Fruit fly (Drosophila melanogaster): ENCODE measurements around the gene CG43675.
A peak's percentile ranks its signal among the peaks of the same experiment; 100 is the strongest.

CG43675 gene

dm6 chr3R:9359393-9359792 lies 4.1 kb downstream of the CG43675 start:
- TF ChIP-seq tj (GFP tag; optimal IDR thresholded peaks at IDR 0.05) (no peak), Hr96 (GFP tag; optimal IDR thresholded peaks at IDR 0.05) (no peak), cic (GFP tag; optimal IDR thresholded peaks at IDR 0.05) (no peak), CG11617 (GFP tag; optimal IDR thresholded peaks at IDR 0.05) (no peak), CG5204 (GFP tag; optimal IDR thresholded peaks at IDR 0.05) (no peak), CG1620 (GFP tag; optimal IDR thresholded peaks at IDR 0.05) (no peak), CG7101 (tag; optimal IDR thresholded peaks at IDR 0.05) (no peak), kay (GFP tag; ENCODE audit: borderline replicate concordance) (no peak), ovo (GFP tag; optimal IDR thresholded peaks at IDR 0.05) (no peak)

DNA sequence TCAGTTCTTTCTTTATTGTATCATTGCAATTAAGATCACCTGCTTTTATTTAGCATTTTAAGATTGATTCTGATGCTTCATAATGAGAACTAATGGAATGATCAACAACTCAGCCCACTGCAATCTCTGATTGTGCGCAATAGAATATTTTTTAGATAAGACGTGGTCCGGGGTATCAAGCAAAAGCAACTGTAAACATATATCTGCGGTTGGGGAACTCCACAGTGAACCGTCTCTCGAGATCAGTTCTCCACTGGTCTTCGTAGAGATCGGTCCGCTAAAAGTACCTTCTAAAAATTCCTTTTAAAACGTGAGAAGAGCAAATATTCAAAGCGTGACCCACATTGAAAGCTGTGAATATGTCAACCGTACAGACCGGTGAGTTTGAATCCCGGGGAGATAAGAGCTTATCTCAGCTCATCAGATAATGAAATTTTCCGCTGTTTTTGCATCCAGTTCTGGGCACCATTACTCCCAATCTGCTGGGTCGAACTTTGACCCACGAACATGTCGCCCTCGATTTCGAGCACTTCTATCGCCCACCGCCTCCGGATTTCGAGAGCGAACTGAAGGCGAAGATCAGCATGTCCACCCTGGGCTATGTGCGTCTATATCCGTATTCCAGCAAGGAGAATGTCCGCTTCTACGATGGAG lies 7.9 kb downstream of the CG43675 start, which contains the start of gene CG18473:
TSS of gene CG18473 (plus strand) at position 240 of the 654 bp plus-strand sequence.
- TF ChIP-seq kay (GFP tag; ENCODE audit: borderline replicate concordance), result peak; percentile 9
- TF ChIP-seq CG11617 (GFP tag; optimal IDR thresholded peaks at IDR 0.05), result no peak

DNA sequence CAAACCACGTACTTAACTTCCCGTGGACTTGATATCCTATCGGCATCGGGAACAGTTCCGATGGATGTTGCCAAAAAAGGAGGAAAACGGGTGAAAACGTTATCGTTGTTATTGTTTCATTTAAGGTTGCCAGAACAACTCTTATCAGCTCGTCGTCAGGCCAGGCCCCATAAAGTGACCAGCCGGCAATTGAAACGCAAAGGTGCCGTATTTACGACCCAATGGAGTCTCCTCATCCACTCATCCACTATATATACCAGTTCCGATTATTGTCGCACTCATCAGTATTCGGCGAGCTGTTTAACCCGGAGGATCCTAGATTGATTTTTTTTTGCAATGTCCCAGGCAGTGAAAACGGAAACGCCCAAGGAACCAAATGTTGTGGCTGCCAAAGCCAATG lies 9.8 kb downstream of the CG43675 start, which contains the start of gene Srr:
TSS of gene Srr (plus strand) at position 278 of the 400 bp plus-strand sequence.
- peak; percentile 6 for TF ChIP-seq tj (GFP tag; optimal IDR thresholded peaks at IDR 0.05)
- TF ChIP-seq ovo (GFP tag; optimal IDR thresholded peaks at IDR 0.05), result no peak

DNA sequence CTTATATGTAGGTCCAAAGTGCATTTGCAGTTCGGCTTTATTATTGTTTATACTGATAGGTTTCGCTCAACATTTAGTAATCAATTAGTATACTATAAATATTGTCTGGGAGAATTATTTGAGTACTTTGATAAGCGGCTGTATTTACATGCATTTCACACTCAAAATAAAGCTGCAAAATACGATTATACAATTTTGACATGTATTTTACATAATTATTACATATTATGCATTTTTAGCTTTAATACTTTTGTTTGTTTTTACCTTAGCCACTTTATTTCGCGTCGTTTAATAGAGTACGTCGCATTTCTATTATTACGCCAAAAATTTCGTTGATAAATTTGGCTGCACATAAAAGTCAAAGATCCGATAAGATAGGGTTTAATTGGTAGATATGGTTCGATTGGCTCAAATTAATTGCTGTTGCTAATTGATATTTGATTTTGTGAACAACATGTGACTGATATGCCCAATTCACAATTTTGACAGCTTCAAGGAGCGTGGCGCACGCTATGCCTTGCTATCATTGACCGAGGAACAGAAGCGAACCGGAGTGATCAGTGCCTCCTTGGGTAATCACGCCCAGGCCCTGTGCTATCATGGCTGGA lies 10.7 kb downstream of the CG43675 start:
- no peak for TF ChIP-seq cic (GFP tag; optimal IDR thresholded peaks at IDR 0.05)
- TF ChIP-seq CG14711 (tag; optimal IDR thresholded peaks at IDR 0.05), result no peak
- peak; percentile 95 for TF ChIP-seq kay (GFP tag; ENCODE audit: borderline replicate concordance)
- no peak for TF ChIP-seq Mnt (GFP tag; optimal IDR thresholded peaks at IDR 0.05)

DNA sequence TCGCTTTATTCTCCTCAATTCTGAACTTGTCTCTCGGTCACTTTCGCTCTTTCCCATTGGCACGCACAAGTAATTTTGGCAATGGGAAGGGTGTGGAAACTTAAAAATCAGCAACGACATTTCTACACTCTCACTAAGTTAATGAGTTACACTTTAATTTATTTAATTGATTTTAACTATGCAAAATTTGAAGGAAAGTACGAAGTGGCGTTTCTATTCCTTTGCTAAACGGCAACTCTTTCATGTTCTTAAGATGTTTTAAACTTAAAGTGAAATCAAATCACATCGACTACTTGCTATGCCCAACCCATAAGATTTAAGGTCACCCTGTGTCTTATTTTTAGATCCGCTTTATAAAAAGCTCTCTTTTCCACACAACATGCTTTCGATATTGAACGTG lies 15.1 kb downstream of the CG43675 start:
- TF ChIP-seq CG5204 (GFP tag; optimal IDR thresholded peaks at IDR 0.05) (no peak), CG11617 (GFP tag; optimal IDR thresholded peaks at IDR 0.05) (peak; percentile 23), cic (GFP tag; optimal IDR thresholded peaks at IDR 0.05) (no peak), CG1620 (GFP tag; optimal IDR thresholded peaks at IDR 0.05) (no peak), Hr96 (GFP tag; optimal IDR thresholded peaks at IDR 0.05) (no peak), CG12768 (GFP tag; optimal IDR thresholded peaks at IDR 0.05) (no peak), cnc (optimal IDR thresholded peaks at IDR 0.05) (no peak), kay (GFP tag; ENCODE audit: borderline replicate concordance) (peak; percentile 79), Clk (GFP tag; optimal IDR thresholded peaks at IDR 0.05) (no peak), Crg-1 (GFP tag; optimal IDR thresholded peaks at IDR 0.05) (no peak), CG14711 (tag; optimal IDR thresholded peaks at IDR 0.05) (no peak), toe (GFP tag; optimal IDR thresholded peaks at IDR 0.05) (no peak), CG7045 (GFP tag; optimal IDR thresholded peaks at IDR 0.05) (no peak), CG33017 (tag; optimal IDR thresholded peaks at IDR 0.05) (no peak)

dm6 chr3R:9376789-9377188 lies 21.5 kb downstream of the CG43675 start:
- TF ChIP-seq tj (GFP tag; optimal IDR thresholded peaks at IDR 0.05) (no peak), toe (GFP tag; optimal IDR thresholded peaks at IDR 0.05) (no peak), ovo (GFP tag; optimal IDR thresholded peaks at IDR 0.05) (no peak), Clk (GFP tag; optimal IDR thresholded peaks at IDR 0.05) (no peak), Mnt (GFP tag; optimal IDR thresholded peaks at IDR 0.05) (no peak), CG7101 (tag; optimal IDR thresholded peaks at IDR 0.05) (no peak), CG1620 (GFP tag; optimal IDR thresholded peaks at IDR 0.05) (no peak), cic (GFP tag; optimal IDR thresholded peaks at IDR 0.05) (no peak), cnc (optimal IDR thresholded peaks at IDR 0.05) (no peak), pad (GFP tag; optimal IDR thresholded peaks at IDR 0.05) (no peak), CG11617 (GFP tag; optimal IDR thresholded peaks at IDR 0.05) (no peak), CG7045 (GFP tag; optimal IDR thresholded peaks at IDR 0.05) (no peak), Hr96 (GFP tag; optimal IDR thresholded peaks at IDR 0.05) (no peak), CG33017 (tag; optimal IDR thresholded peaks at IDR 0.05) (no peak), CG14711 (tag; optimal IDR thresholded peaks at IDR 0.05) (no peak), CG5204 (GFP tag; optimal IDR thresholded peaks at IDR 0.05) (no peak)

DNA sequence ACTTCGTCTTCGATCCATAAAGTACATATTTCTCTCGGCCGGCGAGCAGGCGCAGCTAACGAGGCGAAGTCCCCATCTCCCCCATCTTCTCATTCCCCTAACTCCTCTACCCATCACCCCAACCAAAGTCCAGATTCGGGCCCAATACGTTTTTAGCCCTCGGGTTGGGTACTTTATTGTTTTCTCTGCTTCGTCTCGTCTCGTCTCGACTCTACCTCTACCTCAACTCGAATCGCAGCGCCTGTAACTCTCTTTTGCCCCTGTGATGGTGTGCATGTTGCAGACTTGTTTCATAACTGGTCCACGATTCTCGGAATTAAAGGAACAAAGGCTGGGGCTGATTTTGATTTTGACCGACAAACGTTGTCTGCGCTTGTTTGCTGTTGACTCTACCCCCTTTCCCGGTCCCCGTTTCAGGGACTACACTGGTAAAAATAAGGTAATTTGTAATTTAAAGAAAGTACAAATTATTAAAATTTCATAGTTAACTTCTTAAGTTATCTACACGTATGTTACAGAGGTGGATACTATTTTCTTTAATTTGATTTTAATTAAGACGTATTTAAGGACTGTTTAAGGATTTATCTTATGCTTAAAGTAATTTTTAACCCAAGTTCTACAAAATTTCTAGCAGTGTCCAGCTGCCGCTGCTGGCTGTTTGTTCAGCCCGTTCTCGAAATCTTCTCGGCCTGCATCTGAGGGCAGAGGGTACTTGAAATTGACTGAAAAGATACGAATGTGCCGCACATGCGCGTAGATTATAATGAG lies 23.5 kb downstream of the CG43675 start:
- TF ChIP-seq CG5204 (GFP tag; optimal IDR thresholded peaks at IDR 0.05) (no peak), CG12768 (GFP tag; optimal IDR thresholded peaks at IDR 0.05) (no peak), CG14711 (tag; optimal IDR thresholded peaks at IDR 0.05) (no peak), Crg-1 (GFP tag; optimal IDR thresholded peaks at IDR 0.05) (no peak), bab1 (GFP tag; optimal IDR thresholded peaks at IDR 0.05) (no peak), CG1620 (GFP tag; optimal IDR thresholded peaks at IDR 0.05) (no peak), cnc (optimal IDR thresholded peaks at IDR 0.05) (no peak), Clk (GFP tag; optimal IDR thresholded peaks at IDR 0.05) (no peak), CG33017 (tag; optimal IDR thresholded peaks at IDR 0.05) (no peak)

Data from whole organism, adult.